Worm (Caenorhabditis elegans) whole organism, late embryonic: ENCODE data around the gene cest-31.

ENCODE experiments used
- ama-1 ChIP-seq: fragments of 150-350 bp; optimal IDR thresholded peaks from 2 replicates; lab custom pipeline; 2014
- ceh-22 ChIP-seq: sonication (generic microtip); optimal IDR thresholded peaks from 2 replicates; lab custom pipeline; 2017; ENCODE audit warnings: missing biosample characterization, missing genetic modification characterization
- ceh-24 ChIP-seq: sonication (generic microtip); optimal IDR thresholded peaks from 2 replicates; lab custom pipeline; 2016; ENCODE audit warnings: mild to moderate bottlenecking, missing genetic modification characterization, missing compliant biosample characterization
- ceh-48 ChIP-seq: sonication (generic microtip); optimal IDR thresholded peaks from 2 replicates; lab custom pipeline; 2016; ENCODE audit warnings: missing genetic modification characterization, inconsistent platforms, missing compliant biosample characterization
- elt-2 ChIP-seq: sonication (generic microtip); optimal IDR thresholded peaks from 2 replicates; lab custom pipeline; 2016; ENCODE audit warnings: missing genetic modification reagents, missing genetic modification characterization, missing compliant biosample characterization
- elt-4 ChIP-seq: sonication (generic microtip); optimal IDR thresholded peaks from 2 replicates; lab custom pipeline; 2016; ENCODE audit warnings: missing genetic modification characterization, missing compliant biosample characterization
- fkh-10 ChIP-seq: fragments of 150-350 bp; optimal IDR thresholded peaks from 2 replicates; lab custom pipeline; 2014; ENCODE audit warnings: missing biosample characterization, missing genetic modification reagents, missing genetic modification characterization
- pha-4 ChIP-seq: fragments of 150-350 bp; optimal IDR thresholded peaks from 2 replicates; lab custom pipeline; 2018; ENCODE audit warnings: missing biosample characterization, missing genetic modification reagents, missing genetic modification characterization
- pqm-1 ChIP-seq: sonication (generic microtip); optimal IDR thresholded peaks from 2 replicates; lab custom pipeline; 2016; ENCODE audit warnings: missing genetic modification characterization, missing compliant biosample characterization
- sox-4 ChIP-seq: sonication (generic microtip); optimal IDR thresholded peaks from 2 replicates; lab custom pipeline; 2017; ENCODE audit warnings: mild to moderate bottlenecking, missing genetic modification characterization, inconsistent platforms, missing compliant biosample characterization
- tbx-2 ChIP-seq: sonication (generic microtip); optimal IDR thresholded peaks from 2 replicates; lab custom pipeline; 2016; ENCODE audit warnings: missing genetic modification characterization, missing compliant biosample characterization
- ttx-3 ChIP-seq: sonication (generic microtip); optimal IDR thresholded peaks from 2 replicates; lab custom pipeline; 2016; ENCODE audit warnings: missing genetic modification reagents, missing genetic modification characterization, missing compliant biosample characterization

DNA sequence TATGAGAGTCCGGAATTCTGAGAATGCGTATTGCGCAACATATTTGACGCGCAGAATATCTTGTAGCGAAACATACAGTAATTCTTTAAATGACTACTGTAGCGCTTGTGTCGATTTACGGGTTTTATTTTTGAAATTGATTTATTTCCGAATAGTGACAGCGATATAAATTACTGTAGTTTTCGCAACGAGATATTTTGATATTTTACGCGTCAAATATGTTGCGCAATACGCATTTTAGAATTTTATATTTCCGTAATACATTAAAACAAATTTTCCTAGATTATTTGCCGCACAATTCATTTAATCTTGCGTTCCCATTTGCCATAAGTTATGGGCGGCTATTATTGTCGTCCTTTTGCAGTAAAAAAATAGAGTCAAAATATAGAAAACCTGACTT lies 31.3 kb downstream of the cest-31 start:
- TF ChIP-seq tbx-2 (tag; lab: Kevin White, UChicago) (no peak), ceh-22 (tag; lab: Kevin White, UChicago) (no peak), ceh-48 (tag; lab: Kevin White, UChicago) (no peak), ttx-3 (tag; lab: Kevin White, UChicago) (no peak), ama-1 (lab: Kevin White, UChicago) (no peak), elt-2 (no peak), pha-4 (tag; lab: Kevin White, UChicago) (no peak), pqm-1 (tag; lab: Kevin White, UChicago) (no peak), sox-4 (tag; lab: Kevin White, UChicago) (no peak), ceh-24 (no peak), fkh-10 (GFP tag; lab: Kevin White, UChicago) (no peak), elt-4 (tag; lab: Kevin White, UChicago) (no peak)
